Worm (Caenorhabditis elegans) whole organism, L1 larva: ENCODE results near the gene F10E9.10.
A peak's percentile ranks its signal among the peaks of the same experiment; 100 is the strongest.

Experiments
- C16A3.4 ChIP-seq: fragments of 150-350 bp; optimal IDR thresholded peaks from 2 replicates; lab custom pipeline; 2014; ENCODE audit warnings: missing biosample characterization, missing genetic modification characterization
- C34B4.2 ChIP-seq: sonication (generic microtip); optimal IDR thresholded peaks from 2 replicates; lab custom pipeline; 2017; ENCODE audit warnings: mild to moderate bottlenecking, missing genetic modification characterization, missing compliant biosample characterization
- Y116A8C.19 ChIP-seq: sonication (generic microtip); optimal IDR thresholded peaks from 2 replicates; lab custom pipeline; 2016; ENCODE audit warnings: missing compliant biosample characterization, missing genetic modification characterization, borderline replicate concordance
- aly-2 ChIP-seq: fragments of 150-350 bp; optimal IDR thresholded peaks from 2 replicates; lab custom pipeline; 2014; ENCODE audit warnings: missing biosample characterization, missing genetic modification characterization
- blmp-1 ChIP-seq: fragments of 150-350 bp; optimal IDR thresholded peaks from 2 replicates; lab custom pipeline; 2014; ENCODE audit warnings: missing biosample characterization, missing genetic modification characterization
- ceh-88 ChIP-seq: fragments of 200-800 bp; sonication (Bioruptor generic); IDR thresholded peaks from 2 replicates; pipeline ENCODE4 v1.3.6; 2022; ENCODE audit warnings: missing genetic modification characterization, missing compliant biosample characterization
- dpl-1 ChIP-seq, 3 experiments: fragments of 150-350 bp in 2 of 3; sonication (generic microtip) in 1 of 3; optimal IDR thresholded peaks; 2 replicates each; lab custom pipeline; 2014 to 2017; ENCODE audit warnings: missing biosample characterization in 3 of 3, missing genetic modification characterization in 3 of 3, missing genetic modification reagents in 3 of 3
- dsc-1 ChIP-seq: sonication (generic microtip); optimal IDR thresholded peaks from 2 replicates; lab custom pipeline; 2016; ENCODE audit warnings: mild to moderate bottlenecking, missing genetic modification characterization, missing compliant biosample characterization
- efl-1 ChIP-seq, 4 experiments: fragments of 150-350 bp; optimal IDR thresholded peaks in 3 of 4; peaks in 1 of 4; 1 replicate in 1 of 4; 2 replicates in 3 of 4; lab custom pipeline; 2014; ENCODE audit warnings: missing biosample characterization in 2 of 4, missing genetic modification characterization in 2 of 4, missing genetic modification reagents in 2 of 4
- egl-13 ChIP-seq: sonication (generic microtip); optimal IDR thresholded peaks from 2 replicates; lab custom pipeline; 2016; ENCODE audit warnings: missing genotype, missing genetic modification reagents, missing genetic modification characterization, missing compliant biosample characterization
- elt-2 ChIP-seq: sonication (generic microtip); optimal IDR thresholded peaks from 2 replicates; lab custom pipeline; 2016; ENCODE audit warnings: missing genetic modification characterization, mild to moderate bottlenecking, inconsistent platforms, missing compliant biosample characterization, missing genetic modification reagents
- elt-3 ChIP-seq, 6 experiments: fragments of 150-350 bp in 1 of 6; sonication (generic microtip); optimal IDR thresholded peaks; 2 replicates each; lab custom pipeline; 2017 to 2018; ENCODE audit warnings: missing biosample characterization in 6 of 6, missing genetic modification characterization in 6 of 6, inconsistent platforms in 1 of 6
- fkh-4 ChIP-seq: sonication (generic microtip); optimal IDR thresholded peaks from 2 replicates; lab custom pipeline; 2016; ENCODE audit warnings: missing compliant biosample characterization, missing genetic modification characterization, borderline replicate concordance
- hlh-17 ChIP-seq: fragments of 200-800 bp; sonication (Bioruptor generic); optimal IDR thresholded peaks from 2 replicates; lab custom pipeline; 2018; ENCODE audit warnings: missing genetic modification characterization, mild to moderate bottlenecking, missing compliant biosample characterization, moderate library complexity, borderline replicate concordance
- jun-1 ChIP-seq: fragments of 150-350 bp; optimal IDR thresholded peaks from 2 replicates; lab custom pipeline; 2014; ENCODE audit warnings: missing biosample characterization, missing genetic modification reagents, missing genetic modification characterization
- lin-14 ChIP-seq: fragments of 200-800 bp; sonication (Bioruptor generic); optimal IDR thresholded peaks from 2 replicates; lab custom pipeline; 2018; ENCODE audit warnings: mild to moderate bottlenecking, missing genetic modification characterization, moderate library complexity, missing compliant biosample characterization
- lin-35 ChIP-seq, 2 experiments: fragments of 150-350 bp; optimal IDR thresholded peaks; 2 replicates each; lab custom pipeline; 2014; ENCODE audit warnings: missing biosample characterization in 2 of 2, missing genetic modification characterization in 2 of 2, missing genetic modification reagents in 2 of 2
- lsy-2 ChIP-seq, 2 experiments: fragments of 150-350 bp; optimal IDR thresholded peaks; 2 replicates each; lab custom pipeline; 2014; ENCODE audit warnings: missing biosample characterization in 2 of 2, missing genetic modification characterization in 2 of 2
- mdl-1 ChIP-seq, 2 experiments: fragments of 150-350 bp; optimal IDR thresholded peaks; 2 replicates each; lab custom pipeline; 2014 to 2017; ENCODE audit warnings: missing biosample characterization in 2 of 2, missing genetic modification characterization in 2 of 2, inconsistent platforms in 1 of 2
- mep-1 ChIP-seq: fragments of 150-350 bp; optimal IDR thresholded peaks from 2 replicates; lab custom pipeline; 2014; ENCODE audit warnings: missing biosample characterization, missing genetic modification characterization
- nhr-237 ChIP-seq: fragments of 150-350 bp; optimal IDR thresholded peaks from 2 replicates; lab custom pipeline; 2014; ENCODE audit warnings: missing biosample characterization, missing genetic modification characterization
- nhr-85 ChIP-seq: sonication (generic microtip); peaks from one replicate; lab custom pipeline; 2016; ENCODE audit warnings: missing genetic modification characterization, inconsistent platforms, missing compliant biosample characterization
- pag-3 ChIP-seq: sonication (generic microtip); optimal IDR thresholded peaks from 2 replicates; lab custom pipeline; 2017; ENCODE audit warnings: missing genetic modification characterization, mild to moderate bottlenecking, missing compliant biosample characterization, antibody characterized with exemption, borderline replicate concordance; ENCODE audit not compliant: insufficient read depth
- pax-3 ChIP-seq: fragments of 200-800 bp; sonication (Bioruptor generic); optimal IDR thresholded peaks from 2 replicates; lab custom pipeline; 2018; ENCODE audit warnings: mild to moderate bottlenecking, missing genetic modification characterization, moderate library complexity, missing compliant biosample characterization
- pqm-1 ChIP-seq: sonication (generic microtip); optimal IDR thresholded peaks from 3 replicates; lab custom pipeline; 2017; ENCODE audit warnings: missing biosample characterization, missing genetic modification characterization
- rnt-1 ChIP-seq: sonication (generic microtip); optimal IDR thresholded peaks from 2 replicates; lab custom pipeline; 2016; ENCODE audit warnings: mild to moderate bottlenecking, missing genetic modification characterization, moderate library complexity, missing compliant biosample characterization
- sup-37 ChIP-seq: fragments of 200-800 bp; sonication (Bioruptor generic); optimal IDR thresholded peaks from 2 replicates; lab custom pipeline; 2018; ENCODE audit warnings: mild to moderate bottlenecking, missing genetic modification characterization, missing compliant biosample characterization
- swsn-7 ChIP-seq: sonication (generic microtip); optimal IDR thresholded peaks from 2 replicates; lab custom pipeline; 2016; ENCODE audit warnings: missing genetic modification characterization, missing compliant biosample characterization
- tlp-1 ChIP-seq: fragments of 150-350 bp; optimal IDR thresholded peaks from 2 replicates; lab custom pipeline; 2014; ENCODE audit warnings: missing biosample characterization, missing genetic modification characterization
- unc-86 ChIP-seq: sonication (generic microtip); optimal IDR thresholded peaks from 2 replicates; lab custom pipeline; 2016; ENCODE audit warnings: missing genetic modification characterization, missing compliant biosample characterization
- zip-4 ChIP-seq: fragments of 200-800 bp; sonication (Bioruptor generic); optimal IDR thresholded peaks from 2 replicates; lab custom pipeline; 2018; ENCODE audit warnings: mild to moderate bottlenecking, missing genetic modification characterization, moderate library complexity, missing compliant biosample characterization

The F10E9.10 gene

DNA sequence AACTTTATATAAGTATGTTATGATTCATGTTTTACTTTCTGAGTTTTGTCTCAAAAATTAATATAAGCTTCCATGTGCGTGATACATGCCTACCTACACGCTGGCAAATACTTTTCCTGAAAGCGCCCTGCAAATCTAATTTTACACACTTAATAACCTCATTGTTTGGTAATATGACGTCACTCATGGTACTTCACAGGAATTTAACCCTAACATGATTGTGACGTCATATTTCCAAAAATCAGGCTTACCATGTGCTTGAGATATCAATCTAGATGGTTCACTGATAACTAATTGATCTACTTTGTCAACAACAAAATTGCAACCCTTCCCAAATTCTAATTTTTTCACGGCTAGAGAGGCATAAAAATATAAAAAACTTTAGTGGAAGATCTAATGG is 16.6 kb downstream of the F10E9.10 start (continued):
- TF ChIP-seq sup-37 (GFP tag; lab: Kevin White, UChicago) = no peak

DNA sequence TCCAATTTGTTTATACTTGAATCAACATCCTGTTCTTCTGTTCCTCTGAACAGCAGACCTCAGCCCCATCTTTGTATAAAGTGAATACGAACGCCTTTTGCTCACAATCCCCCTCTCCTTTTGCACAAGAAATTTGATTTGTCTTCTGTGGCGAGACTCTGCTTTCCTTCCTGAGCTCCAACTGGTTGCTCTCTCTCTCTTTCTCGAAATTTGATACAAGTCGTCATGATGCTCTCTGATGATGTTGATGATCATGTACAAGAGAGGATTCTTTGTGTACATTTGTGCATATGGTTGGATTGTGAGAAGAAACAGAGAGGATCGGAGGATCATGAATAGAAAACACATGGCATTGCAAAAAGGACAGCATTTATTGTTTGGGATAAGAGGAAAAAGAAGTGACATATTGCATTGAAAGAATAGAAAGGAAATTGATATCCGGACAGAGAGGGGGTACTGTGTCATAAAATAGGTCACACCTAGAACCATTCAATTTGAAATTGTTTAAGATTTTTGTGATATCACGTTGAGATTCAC is 19.2 kb downstream of the F10E9.10 start:
- TF ChIP-seq nhr-237 (no peak), dsc-1 (tag; lab: Kevin White, UChicago) (peak; percentile 63)

DNA sequence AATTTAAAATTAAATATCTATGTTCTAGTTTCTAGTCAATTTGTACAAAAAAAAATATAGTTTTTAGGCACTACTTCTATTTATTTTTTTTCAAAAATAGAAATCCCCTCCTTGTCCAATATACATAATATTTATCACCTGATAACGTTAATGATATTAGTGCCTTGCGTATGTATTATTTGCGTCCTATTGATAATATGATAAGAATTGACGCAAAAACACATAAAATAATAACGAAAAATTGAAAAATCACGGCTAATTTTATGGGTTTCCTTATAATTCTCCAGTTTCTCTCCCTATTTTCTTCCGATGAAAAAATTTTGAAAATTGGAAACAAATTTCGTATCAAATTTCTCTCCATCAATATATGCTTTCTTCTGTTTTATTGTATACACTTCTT is 20.3 kb downstream of the F10E9.10 start:
- TF ChIP-seq lin-14 (GFP tag; lab: Kevin White, UChicago) = peak; percentile 8
- TF ChIP-seq efl-1 (optimal IDR thresholded peaks at IDR 0.05; lab: Kevin White, UChicago) = no peak
- peak in 1 of 2 experiments; percentile 72 for TF ChIP-seq efl-1 (GFP tag; optimal IDR thresholded peaks at IDR 0.05 in 1 of 2; lab: Kevin White, UChicago)
- peak; percentile 68 for TF ChIP-seq elt-2 (tag; lab: Kevin White, UChicago)
- no peak for TF ChIP-seq sup-37 (GFP tag; lab: Kevin White, UChicago)
- no peak for TF ChIP-seq Y116A8C.19 (tag; lab: Kevin White, UChicago)
- TF ChIP-seq pax-3 (tag; lab: Kevin White, UChicago) = no peak
- no peak for TF ChIP-seq egl-13
- TF ChIP-seq aly-2 (tag; lab: Kevin White, UChicago) = no peak

DNA sequence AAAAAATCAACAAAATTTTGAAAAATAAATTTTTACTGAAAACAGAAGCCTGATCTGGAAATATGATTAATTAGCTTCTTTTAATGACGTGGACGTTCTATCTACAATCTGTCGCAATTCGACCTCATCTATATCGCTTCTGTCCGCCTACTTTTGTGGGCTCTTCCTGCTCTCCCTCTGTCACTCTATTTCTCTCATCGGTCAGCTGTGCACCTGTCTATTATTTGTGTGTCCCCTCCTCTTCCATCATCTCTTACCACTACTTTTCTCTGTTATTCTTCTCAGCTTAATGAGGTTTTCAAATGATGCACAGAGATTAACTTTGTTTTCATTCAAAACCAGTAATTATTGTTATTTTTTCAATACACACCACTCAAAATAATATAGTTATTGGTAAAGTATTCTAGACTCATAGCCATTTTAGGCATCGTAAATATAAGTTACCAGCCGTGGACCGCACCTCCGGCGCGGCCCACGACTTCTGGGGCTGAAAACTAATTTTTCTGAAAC is 20.9 kb downstream of the F10E9.10 start:
- TF ChIP-seq dsc-1 (tag; lab: Kevin White, UChicago) = peak; percentile 36
- no peak for TF ChIP-seq hlh-17 (GFP tag; lab: Kevin White, UChicago)
- TF ChIP-seq, all 84 proteins: peak for 1

DNA sequence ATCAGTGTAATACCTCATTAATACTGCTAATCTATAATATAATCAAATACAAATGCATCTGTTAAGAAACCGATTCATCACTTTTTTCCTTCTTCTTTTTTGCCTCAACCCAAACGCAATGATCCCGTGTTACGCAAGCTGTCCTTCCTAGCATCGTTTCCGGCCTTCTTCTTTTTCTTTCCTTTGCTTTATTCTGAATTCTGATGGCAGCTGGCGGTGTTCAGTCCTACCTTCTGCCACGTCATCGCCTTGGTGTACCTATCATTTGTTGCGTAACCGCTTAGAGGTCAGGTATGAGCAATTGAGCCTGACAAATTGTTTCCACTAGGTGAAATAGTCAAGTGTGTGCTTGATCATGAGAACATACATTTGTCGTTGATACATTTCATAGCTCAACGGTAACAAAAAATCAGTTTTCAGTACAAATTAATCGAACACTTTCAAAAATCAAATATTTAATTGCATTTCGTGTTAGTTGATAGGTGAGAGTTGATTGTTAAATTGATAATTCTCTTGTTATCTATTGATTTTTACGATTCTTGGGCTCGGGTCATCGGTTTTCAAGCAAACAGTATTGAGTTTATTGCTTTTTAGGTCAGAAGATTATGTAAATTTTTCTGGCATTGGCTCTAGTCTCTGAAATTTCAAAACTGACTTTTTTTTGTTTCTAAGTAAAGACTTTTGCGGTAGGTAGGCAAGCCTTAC is 21.7 kb downstream of the F10E9.10 start:
- TF ChIP-seq nhr-85 (no peak), pag-3 (tag; lab: Kevin White, UChicago) (no peak), C16A3.4 (no peak), fkh-4 (no peak), swsn-7 (no peak), elt-2 (tag; lab: Kevin White, UChicago) (peak; percentile 8), jun-1 (tag; lab: Kevin White, UChicago) (no peak), zip-4 (GFP tag; lab: Kevin White, UChicago) (no peak), dpl-1 (GFP tag; optimal IDR thresholded peaks at IDR 0.05; lab: Kevin White, UChicago) (no peak)
- TF ChIP-seq, all 84 proteins: peak for 1

DNA sequence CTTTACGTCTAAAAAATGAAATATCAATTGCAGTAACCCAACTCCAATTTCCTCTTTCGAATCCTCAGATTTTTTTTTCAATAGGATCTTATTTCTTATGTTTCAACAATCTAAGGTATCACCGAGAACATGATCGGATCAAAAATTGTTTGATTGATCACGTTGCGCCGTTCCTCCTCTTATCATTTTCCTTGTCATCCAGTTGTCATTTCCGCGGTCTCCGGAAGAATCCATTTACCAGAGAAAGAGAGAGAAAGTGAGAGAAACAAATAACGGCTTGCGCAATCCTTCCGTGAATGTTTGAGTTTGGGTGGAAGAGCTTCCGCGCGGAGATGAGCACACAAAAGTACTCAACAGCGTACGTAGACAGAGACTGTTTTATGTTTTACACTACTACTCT is 26.8 kb downstream of the F10E9.10 start:
- TF ChIP-seq blmp-1 = peak; percentile 84
- no peak for TF ChIP-seq unc-86
- TF ChIP-seq C34B4.2 (tag; lab: Kevin White, UChicago) = no peak
- TF ChIP-seq tlp-1 = no peak

DNA sequence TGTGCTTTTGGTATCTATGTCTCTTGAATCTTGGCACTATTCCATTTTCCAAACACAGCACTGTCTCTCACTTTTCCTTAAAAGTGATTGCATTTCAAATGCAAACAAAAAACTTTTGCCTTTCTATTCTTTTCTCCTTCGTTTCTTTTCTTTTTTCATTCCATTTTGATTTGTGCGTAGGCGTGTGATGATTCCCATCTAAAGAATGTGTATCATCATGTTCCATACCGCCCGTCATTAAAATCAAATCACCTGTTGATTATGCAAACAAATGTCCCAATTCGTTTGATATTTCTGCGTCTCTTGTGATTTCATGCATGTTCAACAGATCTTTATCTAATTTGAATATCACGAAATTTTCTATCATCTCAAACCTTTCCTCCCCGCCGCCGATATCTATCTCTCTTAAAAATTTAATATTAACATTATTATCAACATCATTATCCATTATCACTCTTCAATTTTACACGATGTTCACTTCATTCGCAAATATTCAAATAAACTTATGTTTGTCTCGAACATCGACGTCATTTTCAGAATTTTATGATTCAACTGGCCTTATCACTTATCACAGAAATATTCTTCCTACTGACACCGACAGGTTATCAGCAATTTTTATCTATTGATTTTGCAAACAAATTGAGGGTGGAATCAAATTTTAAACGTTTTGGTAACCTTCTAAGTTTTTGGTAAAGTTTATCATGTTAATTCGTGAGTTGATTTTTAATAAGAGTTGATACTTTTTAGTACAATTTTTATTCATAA is 28.6 kb downstream of the F10E9.10 start:
- TF ChIP-seq lin-14 (GFP tag; lab: Kevin White, UChicago) (peak; percentile 12), lsy-2 (tag; optimal IDR thresholded peaks at IDR 0.05; lab: Kevin White, UChicago) (peak in 1 of 2 experiments; percentile 7), pqm-1 (peak; percentile 83), mep-1 (tag; lab: Kevin White, UChicago) (peak; percentile 23), mdl-1 (tag; optimal IDR thresholded peaks at IDR 0.05; lab: Kevin White, UChicago) (no peak), jun-1 (tag; lab: Kevin White, UChicago) (peak; percentile 23), rnt-1 (tag; lab: Kevin White, UChicago) (no peak), efl-1 (optimal IDR thresholded peaks at IDR 0.05; lab: Kevin White, UChicago) (no peak), efl-1 (GFP tag; optimal IDR thresholded peaks at IDR 0.05 in 1 of 2; lab: Kevin White, UChicago) (peak in 1 of 2 experiments; percentile 41), elt-3 (tag; optimal IDR thresholded peaks at IDR 0.05; lab: Kevin White, UChicago) (peak in 1 of 6 experiments; percentile 33), tlp-1 (peak; percentile 65), blmp-1 (peak; percentile 84), elt-2 (tag; lab: Kevin White, UChicago) (peak; percentile 85), lin-35 (GFP tag; optimal IDR thresholded peaks at IDR 0.05; lab: Kevin White, UChicago) (peak in 1 of 2 experiments; percentile 29), zip-4 (GFP tag; lab: Kevin White, UChicago) (no peak), ceh-88 (GFP tag; lab: Robert Waterston, UW) (no peak)
